Worm (Caenorhabditis elegans) whole organism, L3 larva: ENCODE results near the gene daf-15.

Source experiments
- R02D3.7 ChIP-seq: fragments of 150-350 bp; optimal IDR thresholded peaks from 2 replicates; lab custom pipeline; 2014; ENCODE audit warnings: missing biosample characterization, missing genetic modification characterization
- ama-1 ChIP-seq: fragments of 150-350 bp; optimal IDR thresholded peaks from 2 replicates; lab custom pipeline; 2018
- ceh-9 ChIP-seq: sonication (generic microtip); optimal IDR thresholded peaks from 2 replicates; lab custom pipeline; 2018; ENCODE audit warnings: missing biosample characterization, missing genetic modification characterization
- elt-2 ChIP-seq: sonication (generic microtip); optimal IDR thresholded peaks from 2 replicates; lab custom pipeline; 2016; ENCODE audit warnings: missing genetic modification reagents, mild to moderate bottlenecking, missing genetic modification characterization, missing compliant biosample characterization
- nhr-23 ChIP-seq: fragments of 150-350 bp; optimal IDR thresholded peaks from 2 replicates; lab custom pipeline; 2014; ENCODE audit warnings: missing biosample characterization, missing genetic modification reagents, missing genetic modification characterization
- nhr-25 ChIP-seq: sonication (generic microtip); optimal IDR thresholded peaks from 2 replicates; lab custom pipeline; 2017; ENCODE audit warnings: missing biosample characterization, missing genetic modification characterization
- nhr-28 ChIP-seq: fragments of 150-350 bp; optimal IDR thresholded peaks from 2 replicates; lab custom pipeline; 2014; ENCODE audit warnings: missing biosample characterization, missing genetic modification characterization
- nhr-76 ChIP-seq: fragments of 150-350 bp; sonication (generic microtip); optimal IDR thresholded peaks from 5 replicates; lab custom pipeline; 2014; ENCODE audit warnings: missing biosample characterization, missing genetic modification characterization
- pqm-1 ChIP-seq: fragments of 150-350 bp; optimal IDR thresholded peaks from 2 replicates; lab custom pipeline; 2017; ENCODE audit warnings: missing biosample characterization, missing genetic modification characterization, inconsistent platforms
- skn-1 ChIP-seq: fragments of 150-350 bp; optimal IDR thresholded peaks from 2 replicates; lab custom pipeline; 2014; ENCODE audit warnings: missing biosample characterization, missing genetic modification characterization
- tbx-2 ChIP-seq: sonication (generic microtip); optimal IDR thresholded peaks from 2 replicates; lab custom pipeline; 2016; ENCODE audit warnings: mild to moderate bottlenecking, missing genetic modification characterization, missing compliant biosample characterization
- ztf-11 ChIP-seq: fragments of 150-350 bp; optimal IDR thresholded peaks from 2 replicates; lab custom pipeline; 2014; ENCODE audit warnings: missing biosample characterization, missing genetic modification characterization

DNA sequence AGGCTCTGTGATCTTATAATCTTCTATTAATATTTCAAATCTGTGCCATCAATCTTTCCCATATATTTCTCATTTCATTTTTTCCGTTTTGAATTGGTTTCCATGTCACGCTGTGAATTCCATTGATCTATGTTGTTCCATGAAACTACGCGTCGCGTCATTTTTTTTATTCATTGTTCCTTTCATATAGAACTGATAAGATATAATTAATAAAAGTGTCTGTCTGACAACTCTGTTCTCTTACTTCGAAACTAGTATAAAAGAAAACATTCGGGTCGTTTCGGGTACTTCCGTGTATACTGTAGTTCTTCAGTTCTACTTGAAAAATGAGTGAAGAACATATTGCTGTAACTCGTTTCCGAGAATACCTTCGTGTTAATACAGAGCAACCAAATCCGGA lies 11.5 kb upstream of the daf-15 start, which contains the start of gene C10C5.3:
- TF ChIP-seq ama-1 (lab: Kevin White, UChicago) (no peak), nhr-28 (tag; lab: Kevin White, UChicago) (no peak), pqm-1 (no peak), elt-2 (no peak), R02D3.7 (tag; lab: Kevin White, UChicago) (no peak), tbx-2 (tag; lab: Kevin White, UChicago) (no peak), skn-1 (no peak), nhr-76 (tag; lab: Kevin White, UChicago) (no peak), nhr-23 (tag; lab: Kevin White, UChicago) (no peak), ceh-9 (tag; lab: Kevin White, UChicago) (no peak), nhr-25 (tag; lab: Kevin White, UChicago) (no peak), ztf-11 (tag; lab: Kevin White, UChicago) (no peak)
